Worm (Caenorhabditis elegans) whole organism, L3 larva: ENCODE data around the gene K12H6.2.

Source experiments
- aly-2 ChIP-seq: fragments of 150-350 bp; optimal IDR thresholded peaks from 2 replicates; lab custom pipeline; 2014; ENCODE audit warnings: missing biosample characterization, missing genetic modification characterization
- ceh-82 ChIP-seq: fragments of 150-350 bp; optimal IDR thresholded peaks from 2 replicates; lab custom pipeline; 2014; ENCODE audit warnings: missing biosample characterization, missing genetic modification characterization
- fos-1 ChIP-seq: fragments of 150-350 bp; optimal IDR thresholded peaks from 2 replicates; lab custom pipeline; 2014; ENCODE audit warnings: missing biosample characterization, missing genetic modification characterization
- nhr-28 ChIP-seq: fragments of 150-350 bp; optimal IDR thresholded peaks from 2 replicates; lab custom pipeline; 2014; ENCODE audit warnings: missing biosample characterization, missing genetic modification characterization
- skn-1 ChIP-seq: fragments of 150-350 bp; optimal IDR thresholded peaks from 2 replicates; lab custom pipeline; 2014; ENCODE audit warnings: missing biosample characterization, missing genetic modification characterization
- snpc-4 ChIP-seq: fragments of 150-350 bp; optimal IDR thresholded peaks from 2 replicates; lab custom pipeline; 2014; ENCODE audit warnings: missing biosample characterization, missing genetic modification characterization
- zag-1 ChIP-seq: fragments of 150-350 bp; optimal IDR thresholded peaks from 2 replicates; lab custom pipeline; 2014; ENCODE audit warnings: missing biosample characterization, missing genetic modification characterization

ce11 chrII:2816676-2817075 lies 1.3 kb upstream of the K12H6.2 start, which contains the start of gene set-13:
- TF ChIP-seq skn-1: no peak
- TF ChIP-seq fos-1 (tag; lab: Kevin White, UChicago): no peak
- TF ChIP-seq aly-2 (tag; lab: Kevin White, UChicago): no peak
- TF ChIP-seq zag-1 (tag; lab: Kevin White, UChicago): no peak
- no peak for TF ChIP-seq ceh-82
- no peak for TF ChIP-seq nhr-28
- no peak for TF ChIP-seq snpc-4 (tag; lab: Kevin White, UChicago)
